Fruit fly (Drosophila melanogaster): ENCODE measurements around the gene SP555.

SP555 gene

dm6 chr2L:4998571-4999191 is 38.8 kb upstream of the SP555 start:
- no peak for TF ChIP-seq Pif1A (GFP tag; optimal IDR thresholded peaks at IDR 0.05)

- TF ChIP-seq CG34367 (tag; optimal IDR thresholded peaks at IDR 0.05) (peak; percentile 54), CG13204 (GFP tag; optimal IDR thresholded peaks at IDR 0.05) (no peak), fd96Ca (GFP tag; IDR thresholded peaks at IDR 0.05) (peak; percentile 92), Snoo (tag; optimal IDR thresholded peaks at IDR 0.05) (peak; percentile 37), CG14655 (GFP tag; optimal IDR thresholded peaks at IDR 0.05) (peak; percentile 84), CG8159 (tag; optimal IDR thresholded peaks at IDR 0.05) (peak; percentile 62), CG9948 (tag; optimal IDR thresholded peaks at IDR 0.05) (peak; percentile 53), CG12605 (GFP tag; IDR thresholded peaks at IDR 0.05) (peak; percentile 60), CG8301 (tag; optimal IDR thresholded peaks at IDR 0.05) (peak; percentile 78), CG4496 (GFP tag; IDR thresholded peaks at IDR 0.05) (peak; percentile 87), Pif1A (GFP tag; optimal IDR thresholded peaks at IDR 0.05) (peak; percentile 68), CG15710 (tag; optimal IDR thresholded peaks at IDR 0.05) (peak; percentile 52), CG10348 (GFP tag; IDR thresholded peaks at IDR 0.05) (peak; percentile 36; the same call in 1 of the 2 replicates), D1 (tag; optimal IDR thresholded peaks at IDR 0.05) (no peak), Pif1B (GFP tag; optimal IDR thresholded peaks at IDR 0.05) (peak; percentile 65), gl (tag; optimal IDR thresholded peaks at IDR 0.05) (no peak), rn (GFP tag; IDR thresholded peaks at IDR 0.05) (peak; percentile 83), EcR (GFP tag; optimal IDR thresholded peaks at IDR 0.05) (peak; percentile 80), Ets98B (GFP tag; IDR thresholded peaks at IDR 0.05) (peak; percentile 90), CG32121 (GFP tag; IDR thresholded peaks at IDR 0.05) (peak; percentile 87), CG17806 (tag; optimal IDR thresholded peaks at IDR 0.05) (peak; percentile 48)
Observed at dm6 chr2L:4999389-5000032, 38.0 kb upstream of the SP555 start.

DNA sequence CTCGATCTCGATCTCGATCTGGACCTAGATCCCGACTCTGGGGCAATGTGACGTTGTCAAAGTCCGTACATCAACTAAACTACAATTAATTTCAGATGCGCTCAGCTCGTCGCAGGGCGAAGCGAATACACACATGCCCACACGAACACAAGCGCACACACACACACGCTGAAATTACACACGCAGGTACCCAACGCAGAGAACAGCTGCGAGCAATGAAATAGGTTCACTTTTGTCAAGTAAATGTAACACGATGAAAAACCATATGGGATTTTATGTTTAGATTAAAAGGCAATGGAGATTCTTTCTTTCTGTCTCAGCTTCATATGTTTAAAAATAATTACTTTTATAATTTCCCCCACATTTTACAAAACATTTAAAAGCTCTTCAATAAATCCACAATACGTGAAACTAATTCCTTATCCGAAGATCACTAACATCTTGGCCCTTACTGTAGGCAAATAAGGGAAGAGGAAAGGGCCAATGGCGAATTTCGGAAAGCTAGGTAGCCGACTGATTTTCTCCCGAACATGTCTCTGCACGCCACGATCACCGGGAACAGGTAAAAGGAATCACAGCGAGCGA is 37.1 kb upstream of the SP555 start:
- TF ChIP-seq CG14655 (GFP tag; optimal IDR thresholded peaks at IDR 0.05) (peak; percentile 84), CG17806 (tag; optimal IDR thresholded peaks at IDR 0.05) (peak; percentile 83), gl (tag; optimal IDR thresholded peaks at IDR 0.05) (peak; percentile 66), Pif1A (GFP tag; optimal IDR thresholded peaks at IDR 0.05) (peak; percentile 87), Pif1B (GFP tag; optimal IDR thresholded peaks at IDR 0.05) (peak; percentile 85), CG4496 (GFP tag; IDR thresholded peaks at IDR 0.05) (peak; percentile 63), CG15710 (tag; optimal IDR thresholded peaks at IDR 0.05) (peak; percentile 93), D1 (tag; optimal IDR thresholded peaks at IDR 0.05) (peak; percentile 85), CG13204 (GFP tag; optimal IDR thresholded peaks at IDR 0.05) (peak; percentile 83), CG10348 (GFP tag; IDR thresholded peaks at IDR 0.05) (no peak), CG32121 (GFP tag; IDR thresholded peaks at IDR 0.05) (peak; percentile 32), fd96Ca (GFP tag; IDR thresholded peaks at IDR 0.05) (peak; percentile 69), EcR (GFP tag; optimal IDR thresholded peaks at IDR 0.05) (peak; percentile 47), CG8301 (tag; optimal IDR thresholded peaks at IDR 0.05) (peak; percentile 70), Ets98B (GFP tag; IDR thresholded peaks at IDR 0.05) (peak; percentile 66), CG8159 (tag; optimal IDR thresholded peaks at IDR 0.05) (peak; percentile 91), Snoo (tag; optimal IDR thresholded peaks at IDR 0.05) (peak; percentile 73), rn (GFP tag; IDR thresholded peaks at IDR 0.05) (0 out of 2 replicates have a peak, but pooled peaks have one; percentile 7), CG9948 (tag; optimal IDR thresholded peaks at IDR 0.05) (peak; percentile 87), CG34367 (tag; optimal IDR thresholded peaks at IDR 0.05) (peak; percentile 85), CG12605 (GFP tag; IDR thresholded peaks at IDR 0.05) (peak; percentile 59; the same call in 1 of the 2 replicates)

DNA sequence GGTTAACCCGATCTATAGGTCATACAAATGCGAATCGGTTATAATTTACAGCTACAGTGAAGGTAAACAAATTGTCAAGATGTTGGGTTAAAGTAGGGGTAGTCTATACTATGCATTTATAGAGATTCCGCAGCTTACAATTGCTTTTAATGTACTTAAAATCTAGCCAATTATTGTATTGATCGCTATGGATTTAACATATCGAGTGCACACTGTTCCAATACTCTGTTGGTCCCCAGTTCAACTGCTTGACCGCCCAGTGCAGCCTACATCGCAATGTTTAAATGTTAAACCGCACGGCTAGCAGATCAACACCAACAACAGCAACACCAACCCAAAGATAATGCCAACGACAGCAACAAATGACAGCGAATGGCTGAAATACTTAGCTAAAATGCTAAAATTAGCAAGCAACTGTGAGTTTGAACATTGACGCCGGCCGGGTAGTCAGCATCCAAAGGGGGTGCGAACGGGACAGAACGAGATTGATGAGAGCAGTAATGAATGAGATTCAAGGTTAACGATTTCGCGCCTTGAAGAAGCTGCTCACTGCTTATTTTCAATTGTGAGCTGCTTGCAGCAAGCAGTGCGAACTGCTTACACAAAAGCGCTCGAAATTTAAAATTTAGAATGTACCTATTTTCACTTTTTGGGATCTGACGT is 36.5 kb upstream of the SP555 start:
- TF ChIP-seq CG34367 (tag; optimal IDR thresholded peaks at IDR 0.05) (no peak), fd96Ca (GFP tag; IDR thresholded peaks at IDR 0.05) (peak; percentile 60; the same call in 2 of the 3 replicates), CG14655 (GFP tag; optimal IDR thresholded peaks at IDR 0.05) (no peak), CG4496 (GFP tag; IDR thresholded peaks at IDR 0.05) (peak; percentile 70), gl (tag; optimal IDR thresholded peaks at IDR 0.05) (no peak), Ets98B (GFP tag; IDR thresholded peaks at IDR 0.05) (peak; percentile 59), CG15710 (tag; optimal IDR thresholded peaks at IDR 0.05) (no peak), rn (GFP tag; IDR thresholded peaks at IDR 0.05) (peak; percentile 41; the same call in 1 of the 2 replicates), CG32121 (GFP tag; IDR thresholded peaks at IDR 0.05) (peak; percentile 33; the same call in 1 of the 2 replicates), CG10348 (GFP tag; IDR thresholded peaks at IDR 0.05) (peak; percentile 42), D1 (tag; optimal IDR thresholded peaks at IDR 0.05) (no peak)

- TF ChIP-seq CG12605 (GFP tag; IDR thresholded peaks at IDR 0.05) = no peak
- TF ChIP-seq CG14655 (GFP tag; optimal IDR thresholded peaks at IDR 0.05) = no peak
- TF ChIP-seq EcR (GFP tag; optimal IDR thresholded peaks at IDR 0.05) = no peak
- TF ChIP-seq rn (GFP tag; IDR thresholded peaks at IDR 0.05) = no peak
- no peak for TF ChIP-seq D1 (tag; optimal IDR thresholded peaks at IDR 0.05)
- no peak for TF ChIP-seq CG17806 (tag; optimal IDR thresholded peaks at IDR 0.05)
- TF ChIP-seq CG8301 (tag; optimal IDR thresholded peaks at IDR 0.05) = no peak
- TF ChIP-seq CG15710 (tag; optimal IDR thresholded peaks at IDR 0.05) = no peak
- TF ChIP-seq Pif1B (GFP tag; optimal IDR thresholded peaks at IDR 0.05) = no peak
- no peak for TF ChIP-seq gl (tag; optimal IDR thresholded peaks at IDR 0.05)
- TF ChIP-seq Ets98B (GFP tag; IDR thresholded peaks at IDR 0.05) = no peak
- no peak for TF ChIP-seq fd96Ca (GFP tag; IDR thresholded peaks at IDR 0.05)
- TF ChIP-seq CG10348 (GFP tag; IDR thresholded peaks at IDR 0.05) = no peak
- TF ChIP-seq CG32121 (GFP tag; IDR thresholded peaks at IDR 0.05) = no peak
- TF ChIP-seq CG9948 (tag; optimal IDR thresholded peaks at IDR 0.05) = no peak
- TF ChIP-seq Pif1A (GFP tag; optimal IDR thresholded peaks at IDR 0.05) = no peak
- TF ChIP-seq Snoo (tag; optimal IDR thresholded peaks at IDR 0.05) = no peak
- TF ChIP-seq CG4496 (GFP tag; IDR thresholded peaks at IDR 0.05) = no peak
- no peak for TF ChIP-seq CG8159 (tag; optimal IDR thresholded peaks at IDR 0.05)
- no peak for TF ChIP-seq CG13204 (GFP tag; optimal IDR thresholded peaks at IDR 0.05)
Observed at dm6 chr2L:5001582-5001929, 36.0 kb upstream of the SP555 start.
